Fruit fly (Drosophila melanogaster) whole organism, embryonic: Measurements from ENCODE around the gene CG34107.

Source experiments
- Atf3 ChIP-seq: fragments of 200-800 bp; sonication (Bioruptor generic); optimal IDR thresholded peaks from 3 replicates; lab custom pipeline; 2016; ENCODE audit warnings: missing biosample characterization, missing genetic modification characterization
- Bgb ChIP-seq: fragments of 200-800 bp; sonication (Bioruptor generic); IDR thresholded peaks from 2 replicates; pipeline ENCODE4 v1.3.6; 2022; ENCODE audit warnings: missing biosample characterization, missing genetic modification characterization; ENCODE audit not compliant: partially characterized antibody
- Blimp-1 ChIP-seq: fragments of 200-800 bp; sonication (Bioruptor generic); optimal IDR thresholded peaks from 3 replicates; lab custom pipeline; 2018; ENCODE audit warnings: missing biosample characterization, missing genetic modification characterization, mild to moderate bottlenecking, moderate library complexity, missing genetic modification reagents
- CG10147 ChIP-seq: fragments of 200-800 bp; sonication (Bioruptor generic); optimal IDR thresholded peaks from 2 replicates; lab custom pipeline; 2019; ENCODE audit warnings: missing biosample characterization, mild to moderate bottlenecking, missing genetic modification characterization, moderate library complexity
- CG12299 ChIP-seq: fragments of 200-800 bp; sonication (Bioruptor generic); optimal IDR thresholded peaks from 2 replicates; lab custom pipeline; 2018; ENCODE audit warnings: missing biosample characterization, mild to moderate bottlenecking, missing genetic modification characterization
- CG13424 ChIP-seq: fragments of 200-800 bp; sonication (Bioruptor generic); optimal IDR thresholded peaks from 2 replicates; lab custom pipeline; 2019; ENCODE audit warnings: missing biosample characterization, mild to moderate bottlenecking, missing genetic modification characterization, moderate library complexity
- CG14860 ChIP-seq: fragments of 200-800 bp; sonication (Bioruptor generic); IDR thresholded peaks from 3 replicates; pipeline ENCODE4 v1.3.6; 2022; ENCODE audit warnings: missing biosample characterization, missing genetic modification characterization; ENCODE audit not compliant: partially characterized antibody
- CG15479 ChIP-seq: fragments of 200-800 bp; sonication (Bioruptor generic); optimal IDR thresholded peaks from 3 replicates; lab custom pipeline; 2019; ENCODE audit warnings: missing biosample characterization, mild to moderate bottlenecking, missing genetic modification characterization, moderate library complexity
- CG1603 ChIP-seq: fragments of 200-800 bp; sonication (Bioruptor generic); optimal IDR thresholded peaks from 2 replicates; lab custom pipeline; 2019; ENCODE audit warnings: missing biosample characterization, mild to moderate bottlenecking, missing genetic modification characterization, moderate library complexity
- CG18764 ChIP-seq: fragments of 200-800 bp; sonication (Bioruptor generic); optimal IDR thresholded peaks from 3 replicates; lab custom pipeline; 2016; ENCODE audit warnings: missing biosample characterization, missing genetic modification characterization
- CG2120 ChIP-seq: fragments of 200-800 bp; sonication (Bioruptor generic); optimal IDR thresholded peaks from 3 replicates; lab custom pipeline; 2016; ENCODE audit warnings: missing biosample characterization, missing genetic modification characterization
- CG2875 ChIP-seq: fragments of 200-800 bp; sonication (Bioruptor generic); optimal IDR thresholded peaks from 2 replicates; lab custom pipeline; 2017; ENCODE audit warnings: missing biosample characterization, mild to moderate bottlenecking, missing genetic modification characterization, missing genetic modification reagents
- CG30403 ChIP-seq: fragments of 200-800 bp; sonication (Bioruptor generic); optimal IDR thresholded peaks from 3 replicates; lab custom pipeline; 2016; ENCODE audit warnings: missing biosample characterization, missing genetic modification characterization
- CG32772 ChIP-seq: fragments of 200-800 bp; sonication (Bioruptor generic); IDR thresholded peaks from 2 replicates; pipeline ENCODE4 v1.3.6; 2022; ENCODE audit warnings: missing biosample characterization, missing genetic modification characterization
- CG33557 ChIP-seq: fragments of 200-800 bp; sonication (Bioruptor generic); optimal IDR thresholded peaks from 2 replicates; lab custom pipeline; 2019; ENCODE audit warnings: missing biosample characterization, mild to moderate bottlenecking, missing genetic modification characterization, moderate library complexity
- CG6854 ChIP-seq: fragments of 200-800 bp; sonication (Bioruptor generic); optimal IDR thresholded peaks from 3 replicates; lab custom pipeline; 2017; ENCODE audit warnings: missing biosample characterization, mild to moderate bottlenecking, missing genetic modification characterization
- CG7839 ChIP-seq: fragments of 200-800 bp; sonication (Bioruptor generic); optimal IDR thresholded peaks from 3 replicates; lab custom pipeline; 2018; ENCODE audit warnings: missing biosample characterization, mild to moderate bottlenecking, missing genetic modification characterization, moderate library complexity
- CG9437 ChIP-seq: fragments of 200-800 bp; sonication (Bioruptor generic); optimal IDR thresholded peaks from 2 replicates; lab custom pipeline; 2018; ENCODE audit warnings: missing biosample characterization, mild to moderate bottlenecking, missing genetic modification characterization
- CG9817 ChIP-seq: fragments of 200-800 bp; sonication (Bioruptor generic); optimal IDR thresholded peaks from 2 replicates; lab custom pipeline; 2018; ENCODE audit warnings: missing biosample characterization, mild to moderate bottlenecking, missing genetic modification characterization, moderate library complexity
- CG9932 ChIP-seq: fragments of 200-800 bp; sonication (Bioruptor generic); IDR thresholded peaks from 2 replicates; pipeline ENCODE4 v1.3.6; 2022; ENCODE audit warnings: missing biosample characterization, missing genetic modification characterization
- CkIIα-i1 ChIP-seq: fragments of 200-800 bp; sonication (Bioruptor generic); IDR thresholded peaks from 2 replicates; pipeline ENCODE4 v1.3.6; 2022; ENCODE audit warnings: missing biosample characterization, missing genetic modification characterization
- Dad ChIP-seq: fragments of 200-800 bp; sonication (Bioruptor generic); optimal IDR thresholded peaks from 3 replicates; lab custom pipeline; 2016; ENCODE audit warnings: missing biosample characterization, missing genetic modification characterization
- Dp ChIP-seq: fragments of 200-800 bp; sonication (Bioruptor generic); optimal IDR thresholded peaks from 2 replicates; lab custom pipeline; 2018; ENCODE audit warnings: missing biosample characterization, mild to moderate bottlenecking, missing genetic modification characterization, moderate library complexity
- Drgx ChIP-seq: fragments of 200-800 bp; sonication (Bioruptor generic); IDR thresholded peaks from 2 replicates; pipeline ENCODE4 v1.3.6; 2022; ENCODE audit warnings: missing biosample characterization, missing genetic modification characterization
- Ets65A ChIP-seq: fragments of 200-800 bp; sonication (Bioruptor generic); peaks from one replicate; lab custom pipeline; 2016; ENCODE audit warnings: missing biosample characterization, missing genetic modification characterization
- Hr3 ChIP-seq: fragments of 200-800 bp; sonication (Bioruptor generic); optimal IDR thresholded peaks from 3 replicates; lab custom pipeline; 2016; ENCODE audit warnings: missing biosample characterization, missing genetic modification characterization
- Lhr ChIP-seq: fragments of 200-800 bp; sonication (Bioruptor generic); optimal IDR thresholded peaks from 3 replicates; lab custom pipeline; 2017; ENCODE audit warnings: mild to moderate bottlenecking, missing biosample characterization, missing genetic modification reagents, missing genetic modification characterization
- Mad ChIP-seq: fragments of 200-800 bp; sonication (Bioruptor generic); optimal IDR thresholded peaks from 2 replicates; lab custom pipeline; 2016; ENCODE audit warnings: missing biosample characterization, missing genetic modification characterization
- PHDP ChIP-seq: fragments of 200-800 bp; sonication (Bioruptor generic); optimal IDR thresholded peaks from 3 replicates; lab custom pipeline; 2018; ENCODE audit warnings: missing biosample characterization, mild to moderate bottlenecking, missing genetic modification characterization, moderate library complexity
- Scr ChIP-seq: fragments of 200-800 bp; sonication (Bioruptor generic); IDR thresholded peaks from 2 replicates; pipeline ENCODE4 v1.3.6; 2022; ENCODE audit warnings: missing biosample characterization, missing genetic modification characterization; ENCODE audit not compliant: partially characterized antibody
- Sox102F ChIP-seq: fragments of 200-800 bp; sonication (Bioruptor generic); optimal IDR thresholded peaks from 2 replicates; lab custom pipeline; 2018; ENCODE audit warnings: missing biosample characterization, mild to moderate bottlenecking, missing genetic modification characterization, moderate library complexity
- Sry-δ ChIP-seq: fragments of 200-800 bp; sonication (Bioruptor generic); optimal IDR thresholded peaks from 2 replicates; lab custom pipeline; 2016; ENCODE audit warnings: missing biosample characterization, missing genetic modification characterization
- amos ChIP-seq: fragments of 200-800 bp; sonication (Bioruptor generic); IDR thresholded peaks from 2 replicates; pipeline ENCODE4 v1.3.6; 2022; ENCODE audit warnings: missing biosample characterization, missing genetic modification characterization; ENCODE audit not compliant: partially characterized antibody
- cato ChIP-seq: fragments of 200-800 bp; sonication (Bioruptor generic); optimal IDR thresholded peaks from 2 replicates; lab custom pipeline; 2016; ENCODE audit warnings: missing biosample characterization, missing genetic modification characterization, borderline replicate concordance
- chinmo ChIP-seq: fragments of 200-800 bp; sonication (Bioruptor generic); IDR thresholded peaks from 4 replicates; pipeline ENCODE4 v1.3.6; 2022; ENCODE audit warnings: missing biosample characterization, missing genetic modification characterization; ENCODE audit not compliant: partially characterized antibody
- emc ChIP-seq: fragments of 200-800 bp; sonication (Bioruptor generic); optimal IDR thresholded peaks from 2 replicates; lab custom pipeline; 2016; ENCODE audit warnings: missing biosample characterization, missing genetic modification characterization
- fd102C ChIP-seq: fragments of 200-800 bp; sonication (Bioruptor generic); optimal IDR thresholded peaks from 2 replicates; lab custom pipeline; 2018; ENCODE audit warnings: missing biosample characterization, mild to moderate bottlenecking, missing genetic modification characterization, moderate library complexity
- gsb-n ChIP-seq: fragments of 200-800 bp; sonication (Bioruptor generic); optimal IDR thresholded peaks from 3 replicates; lab custom pipeline; 2018; ENCODE audit warnings: missing biosample characterization, mild to moderate bottlenecking, missing genetic modification characterization
- h ChIP-seq: fragments of >200 bp; optimal IDR thresholded peaks from 2 replicates; lab custom pipeline; 2017
- onecut ChIP-seq: fragments of 200-800 bp; sonication (Bioruptor generic); IDR thresholded peaks from 2 replicates; pipeline ENCODE4 v1.3.6; 2022; ENCODE audit warnings: missing biosample characterization, missing genetic modification characterization
- pan ChIP-seq, 4 experiments: fragments of >200 bp in 3 of 4; fragments of 200-800 bp in 1 of 4; sonication (Bioruptor generic) in 1 of 4; optimal IDR thresholded peaks in 3 of 4; IDR thresholded peaks in 1 of 4; 2 replicates each; pipeline versions ENCODE4 v1.3.6 to Lab custom; 2017 to 2022; ENCODE audit warnings: missing biosample characterization in 2 of 4, missing genetic modification characterization in 2 of 4, mixed read lengths in 1 of 4
- sd ChIP-seq: fragments of 200-800 bp; sonication (Bioruptor generic); optimal IDR thresholded peaks from 3 replicates; lab custom pipeline; 2018; ENCODE audit warnings: missing biosample characterization, mild to moderate bottlenecking, missing genetic modification characterization, moderate library complexity
- sisA ChIP-seq: fragments of 200-800 bp; sonication (Bioruptor generic); IDR thresholded peaks from 2 replicates; pipeline ENCODE4 v1.3.6; 2022; ENCODE audit warnings: missing biosample characterization, missing genetic modification characterization
- slou ChIP-seq: fragments of 200-800 bp; sonication (Bioruptor generic); optimal IDR thresholded peaks from 3 replicates; lab custom pipeline; 2016; ENCODE audit warnings: missing biosample characterization, missing genetic modification characterization
- sqz ChIP-seq: fragments of 200-800 bp; sonication (Bioruptor generic); optimal IDR thresholded peaks from 3 replicates; lab custom pipeline; 2018; ENCODE audit warnings: missing biosample characterization, mild to moderate bottlenecking, missing genetic modification characterization
- stwl ChIP-seq: fragments of 200-800 bp; sonication (Bioruptor generic); optimal IDR thresholded peaks from 3 replicates; lab custom pipeline; 2018; ENCODE audit warnings: missing biosample characterization, mild to moderate bottlenecking, missing genetic modification characterization, moderate library complexity
- tio ChIP-seq: fragments of 200-800 bp; sonication (Bioruptor generic); optimal IDR thresholded peaks from 2 replicates; lab custom pipeline; 2017; ENCODE audit warnings: missing biosample characterization, missing genetic modification characterization, inconsistent platforms
- yki ChIP-seq: fragments of >200 bp; optimal IDR thresholded peaks from 3 replicates; lab custom pipeline; 2018

The CG34107 gene

dm6 chr3R:10189520-10189919 is 35.2 kb upstream of the CG34107 start, which contains the start of gene CG12814 (continued):
- TF ChIP-seq amos (GFP tag; lab: Robert Waterston, UW) (peak; percentile 35; the same call in 1 of the 2 replicates), Lhr (GFP tag; lab: Kevin White, UChicago) (peak; percentile 2), CG12299 (tag; lab: Kevin White, UChicago) (peak; percentile 15), sqz (peak; percentile 20), Atf3 (GFP tag; lab: Kevin White, UChicago) (no peak), gsb-n (tag; lab: Kevin White, UChicago) (peak; percentile 26), Dp (peak; percentile 81), CG1603 (tag; lab: Kevin White, UChicago) (no peak), Bgb (GFP tag; lab: Robert Waterston, UW) (peak; percentile 18; the same call in 1 of the 2 replicates), Scr (peak; percentile 24; the same call in 1 of the 2 replicates), CG6854 (GFP tag; lab: Kevin White, UChicago) (no peak), Drgx (GFP tag; lab: Robert Waterston, UW) (peak; percentile 62), chinmo (0 out of 4 replicates have a peak, but pooled peaks have one; percentile 41), sisA (GFP tag; lab: Robert Waterston, UW) (no peak)

DNA sequence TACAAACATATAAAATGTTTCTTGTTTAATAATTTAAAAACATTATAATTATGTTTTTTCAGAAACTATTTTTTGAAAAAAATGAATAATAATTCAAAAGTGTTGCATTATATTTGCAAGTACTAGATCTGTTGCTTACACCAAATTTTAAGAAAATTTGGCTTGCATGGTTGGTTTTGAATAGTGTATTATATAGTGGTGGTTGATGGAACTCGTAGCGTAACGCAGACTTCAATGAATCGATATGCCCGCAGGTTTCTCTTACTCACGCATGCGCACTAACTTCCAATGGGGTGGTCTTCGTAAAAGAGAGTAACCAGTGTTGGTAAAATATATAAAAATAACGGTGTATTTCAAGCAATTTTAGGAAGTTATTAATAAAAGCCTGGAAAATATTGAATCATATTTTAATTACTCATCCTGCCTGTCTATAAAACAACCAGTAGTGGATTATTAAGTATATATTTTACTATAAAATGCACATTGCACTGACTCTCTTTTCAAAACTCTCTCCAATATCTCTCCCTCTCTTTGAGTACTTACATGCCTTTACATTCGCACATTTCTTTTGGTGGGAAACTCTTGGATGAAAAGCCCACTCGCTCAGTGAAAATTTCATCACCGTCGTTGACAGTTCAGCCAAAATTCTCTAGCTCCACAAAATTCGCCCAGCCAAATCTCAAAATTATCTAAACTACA is 34.5 kb upstream of the CG34107 start, which contains the start of gene Syn:
Gene Syn, plus strand, starts transcription at position 606 of the 699 bp plus-strand sequence.
- TF ChIP-seq CG13424 (tag; lab: Kevin White, UChicago), result peak; percentile 46
- no peak for TF ChIP-seq Dad
- no peak for TF ChIP-seq sd (tag; lab: Kevin White, UChicago)
- TF ChIP-seq slou (GFP tag; lab: Kevin White, UChicago), result no peak
- no peak for TF ChIP-seq emc
- TF ChIP-seq fd102C (GFP tag; lab: Kevin White, UChicago), result no peak
- TF ChIP-seq PHDP (tag; lab: Kevin White, UChicago), result peak; percentile 15
- TF ChIP-seq onecut (GFP tag; lab: Robert Waterston, UW), result peak; percentile 80
- no peak for TF ChIP-seq CG32772
- peak; percentile 26 for TF ChIP-seq Hr3 (GFP tag; lab: Kevin White, UChicago)
- peak; percentile 1 for TF ChIP-seq CG10147 (GFP tag; lab: Kevin White, UChicago)
- TF ChIP-seq pan (optimal IDR thresholded peaks at IDR 0.05; lab: Kevin White, UChicago), result no peak
- no peak for TF ChIP-seq pan (GFP tag; optimal IDR thresholded peaks at IDR 0.05 in 1 of 2, IDR thresholded peaks at IDR 0.05 in 1 of 2)
- TF ChIP-seq CG30403 (GFP tag; lab: Kevin White, UChicago), result peak; percentile 26
- no peak for TF ChIP-seq CkIIα-i1 (GFP tag; lab: Robert Waterston, UW)
- TF ChIP-seq CG15479 (GFP tag; lab: Kevin White, UChicago), result no peak
- TF ChIP-seq CG9437 (GFP tag; lab: Kevin White, UChicago), result peak; percentile 44
- no peak for TF ChIP-seq yki
- TF ChIP-seq cato (GFP tag; lab: Kevin White, UChicago), result no peak
- TF ChIP-seq CG2120 (GFP tag; lab: Kevin White, UChicago), result peak; percentile 28
- no peak for TF ChIP-seq h (lab: Kevin White, UChicago)
- TF ChIP-seq stwl (tag; lab: Kevin White, UChicago), result peak; percentile 70
- TF ChIP-seq CG7839 (tag; lab: Kevin White, UChicago), result peak; percentile 33
- peak; percentile 42 for TF ChIP-seq Sox102F
- no peak for TF ChIP-seq CG9817 (tag; lab: Kevin White, UChicago)
- TF ChIP-seq CG9932, result no peak
- no peak for TF ChIP-seq sqz
- TF ChIP-seq Ets65A (GFP tag; lab: Kevin White, UChicago), result no peak
- TF ChIP-seq CG18764 (GFP tag; lab: Kevin White, UChicago), result no peak
- TF ChIP-seq tio (GFP tag; lab: Kevin White, UChicago), result no peak
- no peak for TF ChIP-seq CG33557
- no peak for TF ChIP-seq Mad
- no peak for TF ChIP-seq CG2875 (GFP tag; lab: Kevin White, UChicago)
- no peak for TF ChIP-seq CG14860 (GFP tag; lab: Robert Waterston, UW)
- TF ChIP-seq Sry-δ (GFP tag; lab: Kevin White, UChicago), result no peak
- TF ChIP-seq Blimp-1 (GFP tag; lab: Kevin White, UChicago), result no peak
